Fruit fly (Drosophila melanogaster) whole organism, embryonic: Measurements from ENCODE around the gene Eig71Ec.

Experiments used
- Blimp-1 ChIP-seq: fragments of 200-800 bp; sonication (Bioruptor generic); optimal IDR thresholded peaks from 3 replicates; lab custom pipeline; 2018; ENCODE audit warnings: missing biosample characterization, missing genetic modification characterization, mild to moderate bottlenecking, moderate library complexity, missing genetic modification reagents
- CG12236 ChIP-seq: fragments of 200-800 bp; sonication (Bioruptor generic); optimal IDR thresholded peaks from 2 replicates; lab custom pipeline; 2016; ENCODE audit warnings: missing biosample characterization, missing genetic modification characterization
- CG12299 ChIP-seq: fragments of 200-800 bp; sonication (Bioruptor generic); optimal IDR thresholded peaks from 2 replicates; lab custom pipeline; 2018; ENCODE audit warnings: missing biosample characterization, mild to moderate bottlenecking, missing genetic modification characterization
- CG14014 ChIP-seq: fragments of 200-800 bp; sonication (Bioruptor generic); IDR thresholded peaks from 2 replicates; pipeline ENCODE4 v1.3.6; 2022; ENCODE audit warnings: missing biosample characterization, missing genetic modification characterization
- CG16863 ChIP-seq: fragments of 200-800 bp; sonication (Bioruptor generic); optimal IDR thresholded peaks from 3 replicates; lab custom pipeline; 2016; ENCODE audit warnings: missing biosample characterization, missing genetic modification characterization
- CG17829 ChIP-seq: fragments of 200-800 bp; optimal IDR thresholded peaks from 2 replicates; lab custom pipeline; 2019; ENCODE audit warnings: missing biosample characterization, mild to moderate bottlenecking, missing genetic modification characterization, moderate library complexity
- CG2120 ChIP-seq: fragments of 200-800 bp; sonication (Bioruptor generic); optimal IDR thresholded peaks from 3 replicates; lab custom pipeline; 2016; ENCODE audit warnings: missing biosample characterization, missing genetic modification characterization
- CG2678 ChIP-seq: fragments of 200-800 bp; sonication (Bioruptor generic); optimal IDR thresholded peaks from 3 replicates; lab custom pipeline; 2019; ENCODE audit warnings: missing biosample characterization, mild to moderate bottlenecking, missing genetic modification characterization, moderate library complexity
- CG3065 ChIP-seq: fragments of 200-800 bp; sonication (Bioruptor generic); optimal IDR thresholded peaks from 2 replicates; lab custom pipeline; 2016; ENCODE audit warnings: missing biosample characterization, missing genetic modification characterization
- CG31224 ChIP-seq: fragments of 200-800 bp; sonication (Bioruptor generic); IDR thresholded peaks from 2 replicates; pipeline ENCODE4 v1.3.6; 2022; ENCODE audit warnings: missing biosample characterization, missing genetic modification characterization
- CG31365 ChIP-seq: fragments of 200-800 bp; sonication (Bioruptor generic); optimal IDR thresholded peaks from 2 replicates; lab custom pipeline; 2018; ENCODE audit warnings: missing biosample characterization, mild to moderate bottlenecking, missing genetic modification characterization
- CG3281 ChIP-seq: fragments of 200-800 bp; sonication (Bioruptor generic); optimal IDR thresholded peaks from 3 replicates; lab custom pipeline; 2017; ENCODE audit warnings: missing biosample characterization, mild to moderate bottlenecking, missing genetic modification characterization
- CG4328 ChIP-seq: fragments of 200-800 bp; sonication (Bioruptor generic); optimal IDR thresholded peaks from 3 replicates; lab custom pipeline; 2017; ENCODE audit warnings: missing biosample characterization, missing genetic modification reagents, missing genetic modification characterization
- CG4730 ChIP-seq: fragments of 200-800 bp; sonication (Bioruptor generic); IDR thresholded peaks from 2 replicates; pipeline ENCODE4 v1.3.6; 2022; ENCODE audit warnings: missing biosample characterization, missing genetic modification characterization
- CG6683 ChIP-seq: fragments of 200-800 bp; sonication (Bioruptor generic); optimal IDR thresholded peaks from 2 replicates; lab custom pipeline; 2017; ENCODE audit warnings: missing biosample characterization, mild to moderate bottlenecking, missing genetic modification characterization, missing genetic modification reagents
- CG6813 ChIP-seq: fragments of 200-800 bp; sonication (Bioruptor generic); optimal IDR thresholded peaks from 2 replicates; lab custom pipeline; 2017; ENCODE audit warnings: missing biosample characterization, missing genetic modification characterization, mild to moderate bottlenecking, moderate library complexity, missing genetic modification reagents
- CG6854 ChIP-seq: fragments of 200-800 bp; sonication (Bioruptor generic); optimal IDR thresholded peaks from 3 replicates; lab custom pipeline; 2017; ENCODE audit warnings: missing biosample characterization, mild to moderate bottlenecking, missing genetic modification characterization
- CG9437 ChIP-seq: fragments of 200-800 bp; sonication (Bioruptor generic); optimal IDR thresholded peaks from 2 replicates; lab custom pipeline; 2018; ENCODE audit warnings: missing biosample characterization, mild to moderate bottlenecking, missing genetic modification characterization
- Dfd ChIP-seq, 2 experiments: fragments of >200 bp; optimal IDR thresholded peaks; 2 replicates each; lab custom pipeline; 2017; ENCODE audit warnings: missing biosample characterization in 2 of 2, missing genetic modification characterization in 2 of 2
- NC2α ChIP-seq: fragments of 200-800 bp; sonication (Bioruptor generic); optimal IDR thresholded peaks from 2 replicates; lab custom pipeline; 2016; ENCODE audit warnings: missing biosample characterization, missing genetic modification characterization
- NC2β ChIP-seq: fragments of 200-800 bp; sonication (Bioruptor generic); optimal IDR thresholded peaks from 2 replicates; lab custom pipeline; 2016; ENCODE audit warnings: missing biosample characterization, missing genetic modification characterization
- Nf-YB ChIP-seq: fragments of 200-800 bp; sonication (Bioruptor generic); optimal IDR thresholded peaks from 3 replicates; lab custom pipeline; 2019; ENCODE audit warnings: missing biosample characterization, mild to moderate bottlenecking, missing genetic modification characterization, moderate library complexity
- NfI ChIP-seq: fragments of 200-800 bp; sonication (Bioruptor generic); optimal IDR thresholded peaks from 3 replicates; lab custom pipeline; 2018; ENCODE audit warnings: missing biosample characterization, mild to moderate bottlenecking, missing genetic modification characterization, moderate library complexity
- Opbp ChIP-seq: fragments of 200-800 bp; sonication (Bioruptor generic); IDR thresholded peaks from 3 replicates; pipeline ENCODE4 v1.3.6; 2022; ENCODE audit warnings: missing biosample characterization, missing genetic modification characterization; ENCODE audit not compliant: partially characterized antibody
- Optix ChIP-seq: fragments of 200-800 bp; sonication (Bioruptor generic); IDR thresholded peaks from 3 replicates; pipeline ENCODE4 v1.3.6; 2022; ENCODE audit warnings: missing biosample characterization, missing genetic modification characterization
- Side ChIP-seq: fragments of 200-800 bp; sonication (Bioruptor generic); optimal IDR thresholded peaks from 2 replicates; lab custom pipeline; 2016; ENCODE audit warnings: missing biosample characterization, missing genetic modification characterization
- Sry-β ChIP-seq: fragments of 200-800 bp; sonication (Bioruptor generic); optimal IDR thresholded peaks from 2 replicates; lab custom pipeline; 2018; ENCODE audit warnings: missing biosample characterization, mild to moderate bottlenecking, missing genetic modification characterization, moderate library complexity
- ase ChIP-seq: fragments of 200-800 bp; sonication (Bioruptor generic); IDR thresholded peaks from 3 replicates; pipeline ENCODE4 v1.3.6; 2022; ENCODE audit warnings: missing biosample characterization, missing genetic modification characterization
- bab2 ChIP-seq: fragments of 200-800 bp; sonication (Bioruptor generic); optimal IDR thresholded peaks from 2 replicates; lab custom pipeline; 2016; ENCODE audit warnings: missing biosample characterization, missing genetic modification characterization
- chinmo ChIP-seq: fragments of 200-800 bp; sonication (Bioruptor generic); IDR thresholded peaks from 4 replicates; pipeline ENCODE4 v1.3.6; 2022; ENCODE audit warnings: missing biosample characterization, missing genetic modification characterization; ENCODE audit not compliant: partially characterized antibody
- chm ChIP-seq: fragments of 200-800 bp; sonication (Bioruptor generic); IDR thresholded peaks from 2 replicates; pipeline ENCODE4 v1.3.6; 2022; ENCODE audit warnings: missing biosample characterization, missing genetic modification characterization
- corto ChIP-seq: fragments of 200-800 bp; sonication (Bioruptor generic); optimal IDR thresholded peaks from 2 replicates; lab custom pipeline; 2016; ENCODE audit warnings: missing biosample characterization, mild to moderate bottlenecking, missing genetic modification characterization, moderate library complexity
- danr ChIP-seq: fragments of 200-800 bp; sonication (Bioruptor generic); IDR thresholded peaks from 2 replicates; pipeline ENCODE4 v1.3.6; 2022; ENCODE audit warnings: missing biosample characterization, missing genetic modification characterization
- dm ChIP-seq: fragments of 200-800 bp; sonication (Bioruptor generic); optimal IDR thresholded peaks from 3 replicates; lab custom pipeline; 2016; ENCODE audit warnings: missing biosample characterization, missing genetic modification characterization
- fd3F ChIP-seq: fragments of 200-800 bp; sonication (Bioruptor generic); optimal IDR thresholded peaks from 2 replicates; lab custom pipeline; 2018; ENCODE audit warnings: missing biosample characterization, mild to moderate bottlenecking, missing genetic modification characterization, moderate library complexity
- fd64A ChIP-seq: fragments of 200-800 bp; sonication (Bioruptor generic); optimal IDR thresholded peaks from 3 replicates; lab custom pipeline; 2018; ENCODE audit warnings: missing biosample characterization, mild to moderate bottlenecking, missing genetic modification characterization
- fd96Cb ChIP-seq: fragments of 200-800 bp; sonication (Bioruptor generic); optimal IDR thresholded peaks from 2 replicates; lab custom pipeline; 2018; ENCODE audit warnings: missing biosample characterization, mild to moderate bottlenecking, missing genetic modification characterization, moderate library complexity
- ftz-f1 ChIP-seq: fragments of 200-800 bp; sonication (Bioruptor generic); optimal IDR thresholded peaks from 2 replicates; lab custom pipeline; 2016; ENCODE audit warnings: missing biosample characterization, missing genetic modification characterization
- grn ChIP-seq: fragments of 200-800 bp; sonication (Bioruptor generic); optimal IDR thresholded peaks from 3 replicates; lab custom pipeline; 2017; ENCODE audit warnings: missing biosample characterization, missing genetic modification characterization
- ind ChIP-seq: fragments of 200-800 bp; sonication (Bioruptor generic); optimal IDR thresholded peaks from 3 replicates; lab custom pipeline; 2016; ENCODE audit warnings: missing biosample characterization, missing genetic modification characterization
- jigr1 ChIP-seq: fragments of 200-800 bp; sonication (Bioruptor generic); IDR thresholded peaks from 3 replicates; pipeline ENCODE4 v1.3.6; 2022; ENCODE audit warnings: missing biosample characterization, missing genetic modification characterization
- jing ChIP-seq: fragments of 200-800 bp; sonication (Bioruptor generic); optimal IDR thresholded peaks from 2 replicates; lab custom pipeline; 2018; ENCODE audit warnings: missing biosample characterization, mild to moderate bottlenecking, missing genetic modification characterization
- knrl ChIP-seq: fragments of 200-800 bp; sonication (Bioruptor generic); IDR thresholded peaks from 3 replicates; pipeline ENCODE4 v1.3.6; 2022; ENCODE audit warnings: missing biosample characterization, missing genetic modification characterization; ENCODE audit not compliant: partially characterized antibody
- lbe ChIP-seq: fragments of 200-800 bp; sonication (Bioruptor generic); optimal IDR thresholded peaks from 2 replicates; lab custom pipeline; 2016; ENCODE audit warnings: missing biosample characterization, mild to moderate bottlenecking, missing genetic modification characterization
- nmo ChIP-seq: fragments of 200-800 bp; sonication (Bioruptor generic); optimal IDR thresholded peaks from 2 replicates; lab custom pipeline; 2018; ENCODE audit warnings: missing biosample characterization, mild to moderate bottlenecking, missing genetic modification characterization, moderate library complexity
- pan ChIP-seq, 4 experiments: fragments of >200 bp in 3 of 4; fragments of 200-800 bp in 1 of 4; sonication (Bioruptor generic) in 1 of 4; optimal IDR thresholded peaks in 3 of 4; IDR thresholded peaks in 1 of 4; 2 replicates each; pipeline versions ENCODE4 v1.3.6 to Lab custom; 2017 to 2022; ENCODE audit warnings: missing biosample characterization in 2 of 4, missing genetic modification characterization in 2 of 4, mixed read lengths in 1 of 4
- pb ChIP-seq: fragments of 200-800 bp; sonication (Bioruptor generic); optimal IDR thresholded peaks from 3 replicates; lab custom pipeline; 2016; ENCODE audit warnings: missing biosample characterization, missing genetic modification characterization
- row ChIP-seq: fragments of 200-800 bp; sonication (Bioruptor generic); IDR thresholded peaks from 3 replicates; pipeline ENCODE4 v1.3.6; 2022; ENCODE audit warnings: missing biosample characterization, missing genetic modification characterization
- stc ChIP-seq: fragments of 200-800 bp; sonication (Bioruptor generic); IDR thresholded peaks from 2 replicates; pipeline ENCODE4 v1.3.6; 2022; ENCODE audit warnings: missing biosample characterization, missing genetic modification characterization
- tap ChIP-seq: fragments of 200-800 bp; optimal IDR thresholded peaks from 3 replicates; lab custom pipeline; 2019; ENCODE audit warnings: missing biosample characterization, mild to moderate bottlenecking, missing genetic modification characterization, moderate library complexity
- usp ChIP-seq: fragments of >200 bp; optimal IDR thresholded peaks from 2 replicates; lab custom pipeline; 2017; ENCODE audit warnings: missing biosample characterization, missing genetic modification characterization

Eig71Ec gene

dm6 chr3L:15684017-15684416 is 32.0 kb upstream of the Eig71Ec start (continued):
- TF ChIP-seq dm (GFP tag; lab: Kevin White, UChicago) = no peak
- TF ChIP-seq jigr1 (GFP tag; lab: Robert Waterston, UW) = no peak
- peak; percentile 74; the same call in 1 of the 4 replicates for TF ChIP-seq chinmo (GFP tag; lab: Robert Waterston, UW)
- TF ChIP-seq fd64A (GFP tag; lab: Kevin White, UChicago) = no peak
- TF ChIP-seq pb = no peak
- TF ChIP-seq CG17829 = no peak
- no peak for TF ChIP-seq CG31365 (tag; lab: Kevin White, UChicago)
- no peak for TF ChIP-seq ind
- no peak for TF ChIP-seq CG3065 (GFP tag; lab: Kevin White, UChicago)
- no peak for TF ChIP-seq CG9437
- no peak for TF ChIP-seq NfI (GFP tag; lab: Kevin White, UChicago)
- TF ChIP-seq grn (GFP tag; lab: Kevin White, UChicago) = no peak
- no peak for TF ChIP-seq Sry-β (GFP tag; lab: Kevin White, UChicago)
- TF ChIP-seq corto (GFP tag; lab: Kevin White, UChicago) = no peak
- no peak for TF ChIP-seq nmo (GFP tag; lab: Kevin White, UChicago)
- TF ChIP-seq Optix = no peak
- no peak for TF ChIP-seq CG14014 (GFP tag; lab: Robert Waterston, UW)
- no peak for TF ChIP-seq CG12236 (GFP tag; lab: Kevin White, UChicago)
- no peak for TF ChIP-seq Dfd (GFP tag; optimal IDR thresholded peaks at IDR 0.05; lab: Kevin White, UChicago)
- no peak for TF ChIP-seq CG2120 (GFP tag; lab: Kevin White, UChicago)
- TF ChIP-seq CG6683 (GFP tag; lab: Kevin White, UChicago) = no peak
- no peak for TF ChIP-seq CG3281 (GFP tag; lab: Kevin White, UChicago)
- no peak for TF ChIP-seq tap (tag; lab: Kevin White, UChicago)
- no peak for TF ChIP-seq CG16863
- TF ChIP-seq CG6813 (GFP tag; lab: Kevin White, UChicago) = no peak
- no peak for TF ChIP-seq chm (GFP tag; lab: Robert Waterston, UW)
- peak; percentile 9 for TF ChIP-seq ftz-f1
- no peak for TF ChIP-seq usp (GFP tag; lab: Kevin White, UChicago)
- no peak for TF ChIP-seq Opbp
- TF ChIP-seq lbe = no peak
- TF ChIP-seq row (GFP tag; lab: Robert Waterston, UW) = no peak
- TF ChIP-seq knrl (GFP tag; lab: Robert Waterston, UW) = 0 out of 3 replicates have a peak, but pooled peaks have one; percentile 29
- no peak for TF ChIP-seq fd3F
- TF ChIP-seq Nf-YB = no peak
- no peak for TF ChIP-seq danr (GFP tag; lab: Robert Waterston, UW)
- TF ChIP-seq CG12299 (tag; lab: Kevin White, UChicago) = no peak
- TF ChIP-seq CG6854 (GFP tag; lab: Kevin White, UChicago) = no peak
- TF ChIP-seq stc (GFP tag; lab: Robert Waterston, UW) = 0 out of 2 replicates have a peak, but pooled peaks have one; percentile 14
- no peak for TF ChIP-seq CG31224
- TF ChIP-seq NC2α (GFP tag; lab: Kevin White, UChicago) = no peak
- TF ChIP-seq pan (optimal IDR thresholded peaks at IDR 0.05; lab: Kevin White, UChicago) = no peak
- TF ChIP-seq pan (GFP tag; optimal IDR thresholded peaks at IDR 0.05 in 1 of 2, IDR thresholded peaks at IDR 0.05 in 1 of 2) = no peak
- no peak for TF ChIP-seq fd96Cb
- no peak for TF ChIP-seq bab2 (GFP tag; lab: Kevin White, UChicago)
- no peak for TF ChIP-seq Blimp-1
- TF ChIP-seq CG2678 (tag; lab: Kevin White, UChicago) = no peak
- no peak for TF ChIP-seq CG4328
- no peak for TF ChIP-seq Side
- TF ChIP-seq ase = no peak
- no peak for TF ChIP-seq jing (GFP tag; lab: Kevin White, UChicago)
- no peak for TF ChIP-seq NC2β (GFP tag; lab: Kevin White, UChicago)
- TF ChIP-seq CG4730 (GFP tag; lab: Robert Waterston, UW) = no peak
